Worm (Caenorhabditis elegans): Measurements from ENCODE around the gene cyb-2.1.
A peak's percentile ranks its signal among the peaks of the same experiment; 100 is the strongest.

cyb-2.1 gene

ce11 chrIV:11011920-11012319 is 26.1 kb downstream of the cyb-2.1 start, which contains the start of gene ndx-9:
Gene ndx-9 (minus strand): TSS chrIV:11012020.
- no peak for TF ChIP-seq chd-7 (tag; optimal IDR thresholded peaks at IDR 0.05)
- TF ChIP-seq hmg-20 (GFP tag; IDR thresholded peaks at IDR 0.05) = no peak
- TF ChIP-seq madf-3 (GFP tag; IDR thresholded peaks at IDR 0.05) = no peak
- no peak for TF ChIP-seq rcor-1 (GFP tag; IDR thresholded peaks at IDR 0.05)
- TF ChIP-seq B0019.2 (GFP tag; conservative IDR thresholded peaks at IDR 0.05) = no peak
- no peak for TF ChIP-seq ceh-100 (GFP tag; IDR thresholded peaks at IDR 0.05)
- TF ChIP-seq mes-4 (tag; optimal IDR thresholded peaks at IDR 0.05) = no peak
- TF ChIP-seq egl-44 (GFP tag; IDR thresholded peaks at IDR 0.05) = no peak
- no peak for TF ChIP-seq ceh-58 (GFP tag; IDR thresholded peaks at IDR 0.05)
- no peak for TF ChIP-seq let-526 (GFP tag; IDR thresholded peaks at IDR 0.05)
- TF ChIP-seq zim-3 (tag; optimal IDR thresholded peaks at IDR 0.05) = no peak

ce11 chrIV:11015881-11016280 is 30.1 kb downstream of the cyb-2.1 start, which contains the start of gene F13H10.3:
Gene F13H10.3 (minus strand): TSS chrIV:11015953.
- TF ChIP-seq snpc-3.4 (tag; optimal IDR thresholded peaks at IDR 0.05) = peak; percentile 8
- no peak for TF ChIP-seq zfh-2 (GFP tag; conservative IDR thresholded peaks at IDR 0.05)
- TF ChIP-seq cebp-1 (GFP tag; IDR thresholded peaks at IDR 0.05) = no peak
- peak; percentile 50 for TF ChIP-seq cebp-1 (tag; optimal IDR thresholded peaks at IDR 0.05)
- TF ChIP-seq mcd-1 (GFP tag; IDR thresholded peaks at IDR 0.05) = no peak
- 0 out of 2 replicates have a peak, but pooled peaks have one; percentile 14 for TF ChIP-seq madf-3 (GFP tag; IDR thresholded peaks at IDR 0.05)
- peak; percentile 88 for TF ChIP-seq nhr-80 (tag; optimal IDR thresholded peaks at IDR 0.05)
- no peak for TF ChIP-seq ztf-3 (GFP tag; optimal IDR thresholded peaks at IDR 0.05)

ce11 chrIV:11019962-11020550 is 34.3 kb downstream of the cyb-2.1 start, which contains the start of gene F13H10.8:
Gene F13H10.8 (plus strand): TSS chrIV:11020517.
- TF ChIP-seq F55B11.4 (tag; optimal IDR thresholded peaks at IDR 0.05; ENCODE audit: borderline replicate concordance, insufficient read depth) = no peak
- no peak for TF ChIP-seq somi-1 (GFP tag; optimal IDR thresholded peaks at IDR 0.05)
- TF ChIP-seq lin-35 (GFP tag; optimal IDR thresholded peaks at IDR 0.05) = peak in 1 of 3 experiments; percentile 23
- no peak for TF ChIP-seq ztf-18 (tag; optimal IDR thresholded peaks at IDR 0.05)
- TF ChIP-seq F33H1.4 (GFP tag; IDR thresholded peaks at IDR 0.05) = no peak
- peak; percentile 82 for TF ChIP-seq mcd-1 (GFP tag; IDR thresholded peaks at IDR 0.05)
- TF ChIP-seq lsl-1 (GFP tag; optimal IDR thresholded peaks at IDR 0.05) = no peak
- no peak for TF ChIP-seq gei-17 (GFP tag; optimal IDR thresholded peaks at IDR 0.05)
- TF ChIP-seq fkh-3 (tag; optimal IDR thresholded peaks at IDR 0.05) = no peak
- TF ChIP-seq nhr-80 (tag; optimal IDR thresholded peaks at IDR 0.05) = peak; percentile 85
- TF ChIP-seq xnd-1 (tag; optimal IDR thresholded peaks at IDR 0.05) = no peak
- peak; percentile 16 for TF ChIP-seq ets-4 (GFP tag; optimal IDR thresholded peaks at IDR 0.05)
- TF ChIP-seq T07F8.4 (tag; optimal IDR thresholded peaks at IDR 0.05) = no peak
- peak; percentile 52 for TF ChIP-seq attf-5 (GFP tag; optimal IDR thresholded peaks at IDR 0.05)
- TF ChIP-seq efl-1 (GFP tag; optimal IDR thresholded peaks at IDR 0.05) = no peak
- peak; percentile 8; the same call in 1 of the 2 replicates for TF ChIP-seq dox-1 (GFP tag; IDR thresholded peaks at IDR 0.05)
- TF ChIP-seq Y79H2A.3 (GFP tag; conservative IDR thresholded peaks at IDR 0.05) = no peak
- no peak for TF ChIP-seq atf-7 (tag; optimal IDR thresholded peaks at IDR 0.05)
- TF ChIP-seq madf-6 (GFP tag; IDR thresholded peaks at IDR 0.05) = no peak
- TF ChIP-seq cebp-1 (GFP tag; IDR thresholded peaks at IDR 0.05) = no peak
- TF ChIP-seq cebp-1 (tag; optimal IDR thresholded peaks at IDR 0.05) = no peak
- TF ChIP-seq bed-2 (GFP tag; IDR thresholded peaks at IDR 0.05) = no peak
- TF ChIP-seq K12H6.12 (tag; optimal IDR thresholded peaks at IDR 0.05) = no peak
- TF ChIP-seq let-607 (tag; optimal IDR thresholded peaks at IDR 0.05) = peak; percentile 13 to 15
- no peak for TF ChIP-seq F10E7.11 (tag; optimal IDR thresholded peaks at IDR 0.05)
- no peak for TF ChIP-seq mel-28 (tag; optimal IDR thresholded peaks at IDR 0.05; ENCODE audit: borderline replicate concordance)
- TF ChIP-seq B0035.1 (tag; optimal IDR thresholded peaks at IDR 0.05) = no peak
- TF ChIP-seq snpc-1.3 (tag; optimal IDR thresholded peaks at IDR 0.05; ENCODE audit: insufficient read depth) = no peak
- TF ChIP-seq sptf-2 (GFP tag; optimal IDR thresholded peaks at IDR 0.05) = no peak
- no peak for TF ChIP-seq C17E4.6 (GFP tag; IDR thresholded peaks at IDR 0.05)
- TF ChIP-seq nhr-120 (GFP tag; IDR thresholded peaks at IDR 0.05) = no peak
